Worm (Caenorhabditis elegans) whole organism, dauer: ENCODE data around the gene W07G4.2.

Source experiments
- unc-62 ChIP-seq: sonication (generic microtip); optimal IDR thresholded peaks from 2 replicates; lab custom pipeline; 2017; ENCODE audit warnings: missing biosample characterization, missing genetic modification reagents, missing genetic modification characterization

W07G4.2 gene

DNA sequence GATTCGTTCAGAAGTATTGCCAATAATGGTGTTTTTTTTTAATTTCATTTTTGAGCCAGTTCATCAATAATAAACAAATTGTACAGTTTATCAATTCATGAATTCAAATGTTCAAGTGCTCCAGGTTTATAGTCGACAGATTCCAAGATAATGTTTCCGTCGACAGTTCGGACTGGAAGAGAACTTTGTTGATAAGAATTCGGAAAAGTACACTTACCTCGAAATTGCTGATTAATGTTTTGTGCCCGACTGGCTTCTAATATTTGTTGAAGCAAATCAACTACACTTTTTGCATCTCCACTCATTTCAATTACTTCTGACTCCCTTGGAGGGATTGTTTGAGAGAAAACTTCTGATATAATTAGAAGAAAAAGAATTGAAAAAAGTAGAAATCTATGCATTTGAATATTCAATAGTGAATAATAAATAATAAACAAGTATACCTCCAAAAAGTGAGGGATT, 12.8 kb upstream of the W07G4.2 start, which contains the start of gene W07G4.8:
Gene W07G4.8 (minus strand): TSS at position 412 of the 462 bp plus-strand sequence.
- no peak for TF ChIP-seq unc-62 (GFP tag; lab: Kevin White, UChicago)

DNA sequence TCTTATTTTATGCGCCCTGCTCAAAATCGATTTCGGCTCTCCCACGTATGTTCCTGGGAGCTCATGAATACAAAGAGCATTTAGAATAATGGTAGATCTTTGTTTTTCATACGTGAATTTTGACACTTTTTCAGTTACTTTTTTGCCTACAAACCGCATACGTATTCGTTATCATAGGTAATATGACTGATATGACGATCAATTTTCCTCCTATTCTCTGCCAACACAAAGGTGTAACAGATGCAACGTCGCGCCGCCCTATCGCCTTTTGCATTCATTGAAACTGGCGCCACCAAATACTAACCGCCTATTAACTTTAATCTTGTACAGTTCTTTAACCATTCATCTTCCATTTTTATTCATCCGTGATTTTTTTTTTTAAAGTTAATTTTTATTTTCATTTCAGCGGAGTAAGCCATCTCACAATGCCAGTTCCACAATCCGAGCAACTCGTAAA, 11.2 kb upstream of the W07G4.2 start, which contains the start of gene W07G4.5:
Gene W07G4.5 (plus strand): TSS at position 407 of the 457 bp plus-strand sequence.
- no peak for TF ChIP-seq unc-62 (GFP tag; lab: Kevin White, UChicago)

DNA sequence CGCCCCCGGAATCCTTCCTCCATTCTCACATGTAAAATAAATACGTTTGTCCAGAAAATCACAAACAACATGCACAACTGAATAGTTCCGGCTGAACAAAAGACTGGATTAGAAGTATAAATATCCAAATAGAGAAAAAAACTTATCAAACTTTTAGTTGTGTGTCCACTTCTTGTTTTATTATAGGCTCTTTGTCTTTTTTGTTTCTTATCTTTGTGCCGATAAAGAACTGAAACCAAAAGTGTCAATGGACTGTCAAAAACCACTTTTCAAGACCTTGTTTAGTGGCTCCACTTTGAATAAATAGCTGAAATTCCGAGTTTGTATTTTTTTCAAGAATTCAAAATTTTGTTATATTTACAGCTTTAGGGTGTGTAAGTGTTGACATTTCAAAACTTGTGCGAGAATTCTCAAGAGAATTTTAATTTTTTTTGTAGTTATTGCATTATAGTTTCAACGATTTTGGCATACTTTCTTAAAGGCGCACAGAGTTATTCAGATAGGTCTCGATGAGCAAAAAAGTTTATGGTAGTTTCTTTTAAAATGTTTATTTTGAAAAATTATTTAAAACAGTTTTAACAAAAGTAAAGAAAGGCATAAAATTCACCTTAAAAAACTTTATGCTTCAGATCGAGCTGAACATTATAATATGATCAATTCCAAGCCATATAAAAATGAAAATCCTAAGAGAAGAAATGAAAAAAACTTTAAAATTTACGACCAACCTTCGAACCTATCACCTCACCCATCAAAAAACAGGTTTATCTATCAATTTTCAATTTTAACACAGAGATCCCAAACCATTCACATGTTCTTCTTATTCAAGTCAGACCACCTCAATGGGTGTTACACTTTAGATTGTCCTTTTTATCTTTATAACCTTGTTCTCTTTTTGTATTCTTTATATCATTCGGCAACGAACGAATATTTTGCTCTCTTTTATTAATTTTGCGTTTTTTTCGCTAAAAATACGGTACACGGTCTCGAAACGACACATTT, 10.1 kb upstream of the W07G4.2 start:
- no peak for TF ChIP-seq unc-62 (GFP tag; lab: Kevin White, UChicago)

DNA sequence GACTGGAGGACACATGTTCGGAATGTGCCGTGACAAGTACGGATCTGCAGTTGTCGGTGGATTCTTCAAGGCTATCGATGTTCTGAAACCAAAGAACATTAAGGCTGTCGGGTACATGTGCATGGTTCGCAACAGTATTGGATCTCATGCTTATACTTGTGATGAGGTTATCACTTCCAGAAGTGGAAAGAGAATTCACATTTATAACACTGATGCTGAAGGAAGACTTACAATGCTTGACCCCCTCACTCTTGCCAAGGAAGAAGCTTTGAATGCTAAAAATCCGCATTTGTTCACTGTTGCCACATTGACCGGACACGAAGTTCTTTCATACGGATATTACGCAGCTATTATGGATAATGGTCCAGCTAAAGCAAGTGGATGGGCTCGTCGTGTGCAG, 8.7 kb upstream of the W07G4.2 start:
- TF ChIP-seq unc-62 (GFP tag; lab: Kevin White, UChicago): no peak

DNA sequence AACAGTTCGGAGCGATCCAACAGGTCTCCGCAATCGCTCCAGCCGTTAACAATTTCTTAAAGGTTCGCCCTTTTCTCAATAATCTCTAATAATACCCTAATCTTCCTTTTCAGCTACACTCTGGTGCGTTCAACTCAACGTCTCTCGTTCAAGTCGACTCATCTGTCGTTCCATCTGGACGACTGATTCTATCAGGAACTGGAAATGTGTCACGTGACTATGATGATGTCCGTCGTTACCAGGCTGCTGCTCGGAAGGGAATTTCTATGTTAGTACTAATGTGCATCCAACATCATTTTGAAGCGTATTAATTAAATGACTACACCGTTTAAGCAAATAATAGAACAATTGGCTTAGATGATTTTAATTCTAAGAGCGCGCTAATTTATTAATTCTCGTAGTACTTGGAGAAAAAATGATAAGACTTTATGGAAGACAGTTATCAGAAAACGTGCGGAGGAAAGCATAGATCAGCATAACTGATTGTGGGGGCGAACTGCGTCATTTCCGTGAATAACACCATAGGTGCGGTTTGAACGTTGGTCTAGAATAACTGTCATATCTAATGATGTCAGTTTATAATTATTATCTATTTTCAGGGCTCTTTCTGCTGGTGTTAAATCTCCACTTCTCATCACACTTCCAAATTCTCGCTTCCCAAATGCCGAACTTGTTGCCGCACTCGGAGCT, 7.6 kb upstream of the W07G4.2 start:
- no peak for TF ChIP-seq unc-62 (GFP tag; lab: Kevin White, UChicago)

DNA sequence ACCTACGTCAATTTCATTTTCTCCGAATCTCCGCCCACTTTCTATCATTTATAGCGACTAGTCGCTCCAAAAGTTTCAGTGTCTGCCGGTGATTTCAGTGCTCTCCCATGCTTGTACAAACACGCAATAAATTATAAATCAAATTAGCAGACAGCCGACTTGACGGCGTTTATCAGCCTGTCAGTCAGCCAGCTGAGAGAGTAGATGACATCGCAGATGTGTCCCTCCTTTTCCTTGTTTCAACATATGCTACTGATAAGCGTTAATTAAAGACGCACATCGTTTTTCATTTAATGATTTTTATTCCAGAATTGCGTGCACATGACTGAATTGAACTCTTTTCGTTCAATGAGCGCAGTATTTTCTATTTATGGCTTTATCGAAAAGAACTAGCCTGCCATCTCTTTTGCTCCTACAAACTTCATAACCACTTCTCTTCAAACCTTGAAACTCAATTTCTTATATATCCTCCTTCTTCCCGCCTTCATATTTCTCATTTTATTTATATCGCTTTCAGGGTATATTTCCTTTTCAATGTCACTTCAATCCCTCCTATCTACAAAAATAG, 6.9 kb upstream of the W07G4.2 start, which contains the start of gene lap-2:
Gene lap-2 (plus strand): TSS at position 518 of the 568 bp plus-strand sequence.
- TF ChIP-seq unc-62 (GFP tag; lab: Kevin White, UChicago): no peak

DNA sequence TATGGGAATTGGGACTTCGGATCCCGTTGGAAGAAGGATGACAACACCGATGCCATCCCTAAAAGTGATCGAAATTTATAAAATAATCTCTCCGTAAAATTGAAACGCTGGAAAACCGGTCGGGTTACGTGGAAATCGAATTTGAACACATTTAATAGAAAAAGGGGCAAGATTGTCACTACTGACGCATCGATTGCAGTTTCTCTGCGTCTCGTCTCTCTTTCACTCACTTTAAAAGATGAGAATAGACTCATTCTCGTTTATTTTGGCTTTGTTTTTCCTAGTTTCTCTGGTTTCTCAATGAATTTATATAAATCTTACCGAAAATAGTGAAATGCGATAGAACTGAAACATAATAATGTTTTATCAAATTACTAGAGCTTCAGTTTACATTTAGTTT, 5.3 kb upstream of the W07G4.2 start, which contains the start of gene scyl-1:
Gene scyl-1 (minus strand): TSS at position 56 of the 400 bp plus-strand sequence.
- no peak for TF ChIP-seq unc-62 (GFP tag; lab: Kevin White, UChicago)

DNA sequence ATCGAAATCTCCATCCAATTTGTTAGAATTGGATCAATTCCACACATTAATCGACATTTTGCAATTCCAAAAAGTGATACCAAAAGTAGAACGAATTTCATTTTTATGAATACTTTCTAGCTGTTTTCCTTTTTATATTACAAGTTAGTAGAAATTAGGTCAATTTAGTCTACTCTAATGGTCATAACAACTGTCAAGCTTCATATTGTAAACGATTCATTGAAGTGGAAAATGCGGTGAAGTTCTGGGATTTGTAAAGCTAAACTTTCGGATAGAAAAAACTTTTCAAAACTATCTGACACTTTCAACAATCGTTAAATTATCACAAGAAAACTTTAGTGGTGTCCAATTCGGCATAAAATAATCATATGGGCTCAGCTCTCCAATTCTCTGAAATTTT, 1.8 kb downstream of the W07G4.2 start, which contains the start of gene W07G4.7:
Gene W07G4.7 (minus strand): TSS at position 101 of the 400 bp plus-strand sequence.
- no peak for TF ChIP-seq unc-62 (GFP tag; lab: Kevin White, UChicago)

DNA sequence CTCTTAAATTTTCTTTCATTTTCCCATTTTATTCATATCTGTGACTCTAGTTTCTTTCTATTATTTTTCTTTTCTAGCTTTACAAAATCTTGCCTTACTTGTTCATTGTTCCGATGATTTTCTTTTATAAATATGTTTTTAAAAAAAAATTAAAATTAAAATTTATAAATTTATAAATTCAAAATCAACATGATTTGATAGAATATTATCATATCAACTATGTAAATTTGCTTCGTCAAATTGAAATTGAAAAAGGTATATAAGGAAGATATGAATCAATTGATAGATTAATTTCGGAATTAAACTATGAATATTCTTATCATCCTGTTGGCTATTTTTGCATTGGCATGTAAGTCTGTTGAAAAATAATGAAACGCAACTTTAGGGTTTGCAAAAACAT, 3.1 kb downstream of the W07G4.2 start, which contains the start of gene W07G4.1:
Gene W07G4.1 (plus strand): TSS at position 301 of the 400 bp plus-strand sequence.
- TF ChIP-seq unc-62 (GFP tag; lab: Kevin White, UChicago): no peak

DNA sequence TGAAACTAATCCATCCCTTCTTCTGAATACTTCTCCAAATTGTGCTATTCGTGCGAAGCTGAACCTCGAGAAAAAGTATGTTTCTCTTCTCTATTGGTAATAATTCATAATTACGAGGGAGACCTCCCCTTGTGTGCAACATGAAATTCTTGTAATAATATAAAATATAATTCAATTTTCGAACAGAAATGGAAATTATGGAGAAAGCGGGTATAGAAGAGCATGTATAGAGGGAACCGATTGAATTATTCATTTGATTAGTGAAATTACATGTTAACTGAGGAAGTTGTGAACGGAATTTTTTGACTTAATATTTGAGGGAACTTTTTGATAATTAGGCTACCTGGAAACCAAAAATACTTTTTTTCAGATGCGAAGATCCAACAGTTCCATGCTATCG, 7.5 kb downstream of the W07G4.2 start:
- no peak for TF ChIP-seq unc-62 (GFP tag; lab: Kevin White, UChicago)

DNA sequence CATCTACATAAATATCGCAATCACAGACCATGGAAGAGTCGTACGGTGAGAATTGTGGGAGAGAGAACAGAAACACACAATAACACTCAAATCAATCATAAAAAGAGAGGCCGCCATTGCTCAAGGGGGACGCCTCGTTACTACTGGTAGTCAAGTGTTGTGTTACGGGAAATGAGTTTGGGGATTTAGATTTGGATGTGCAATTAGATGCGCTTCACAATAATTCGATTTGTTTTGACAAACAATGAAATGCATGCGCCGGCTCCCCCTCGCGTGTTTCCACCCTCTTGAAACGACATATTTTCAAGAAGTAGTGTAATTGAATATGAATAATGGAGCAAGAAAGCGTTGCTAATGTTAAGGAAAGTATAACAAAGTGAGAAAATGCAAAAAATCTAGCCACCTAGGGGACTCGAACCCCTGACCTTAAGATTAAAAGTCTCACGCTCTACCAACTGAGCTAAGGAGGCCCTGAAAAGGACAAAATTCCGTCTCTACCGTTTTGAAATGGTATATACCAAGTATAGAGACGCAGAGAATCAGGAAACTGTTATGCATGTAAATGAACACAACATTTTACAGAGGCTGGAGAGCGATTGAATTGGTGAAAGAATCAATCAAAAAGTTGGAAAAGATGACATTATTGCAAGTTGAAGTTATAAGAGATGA, 9.6 kb downstream of the W07G4.2 start:
- no peak for TF ChIP-seq unc-62 (GFP tag; lab: Kevin White, UChicago)

DNA sequence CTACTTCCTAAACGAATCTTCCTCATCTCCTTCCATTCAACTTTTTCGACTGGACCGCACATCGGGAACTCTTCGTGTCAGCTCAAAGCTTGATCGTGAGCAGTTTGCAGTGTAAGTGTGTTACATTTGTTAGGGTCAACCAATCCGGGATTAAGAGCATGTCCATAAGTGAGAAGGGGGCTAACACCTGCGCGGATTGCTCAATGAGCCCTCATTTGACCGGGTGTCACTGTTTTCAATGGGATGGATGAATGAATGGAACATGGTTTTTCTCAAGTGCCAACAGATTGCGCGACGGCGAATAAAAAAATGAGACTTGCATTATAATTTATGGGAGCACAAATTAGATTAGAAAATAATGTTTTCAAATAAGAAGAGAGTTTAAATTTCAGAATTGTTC, 11.1 kb downstream of the W07G4.2 start:
- TF ChIP-seq unc-62 (GFP tag; lab: Kevin White, UChicago): no peak

DNA sequence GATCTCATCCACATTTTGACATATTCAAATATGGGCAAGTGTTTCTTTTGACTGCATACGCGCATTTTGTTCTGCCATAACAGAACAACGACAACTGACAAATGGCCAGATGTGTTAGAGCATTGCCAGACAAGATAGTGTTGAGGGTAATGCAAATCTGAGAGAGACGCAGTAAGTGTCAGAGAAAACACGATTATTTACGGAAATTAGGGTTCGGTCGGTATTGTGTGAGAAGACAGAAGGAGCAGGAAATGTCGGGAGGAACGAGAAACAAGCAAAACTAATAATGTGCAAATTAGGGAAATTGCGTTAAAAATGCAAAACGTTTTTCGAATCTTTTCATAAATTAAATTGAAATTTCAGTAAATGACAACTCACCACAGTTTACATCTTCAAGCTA, 11.9 kb downstream of the W07G4.2 start:
- no peak for TF ChIP-seq unc-62 (GFP tag; lab: Kevin White, UChicago)

DNA sequence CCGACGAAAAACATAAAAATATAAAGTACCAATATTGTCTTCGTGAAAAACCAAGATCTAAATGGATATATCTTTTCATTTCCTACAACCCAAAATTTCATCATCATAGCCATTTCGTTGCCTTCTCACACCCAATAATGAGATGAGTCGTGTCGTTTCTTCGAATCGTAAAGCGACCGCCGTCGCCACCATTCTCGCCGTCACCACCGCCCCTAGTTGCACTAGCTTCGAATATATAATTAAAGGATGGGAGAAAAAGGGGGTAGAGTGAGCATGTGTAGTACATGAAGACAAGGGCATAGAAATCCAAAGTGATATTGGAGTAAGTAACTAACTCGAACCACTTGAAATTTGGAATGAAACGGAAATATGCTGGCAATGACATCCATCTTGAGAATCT, 14.1 kb downstream of the W07G4.2 start:
- no peak for TF ChIP-seq unc-62 (GFP tag; lab: Kevin White, UChicago)

DNA sequence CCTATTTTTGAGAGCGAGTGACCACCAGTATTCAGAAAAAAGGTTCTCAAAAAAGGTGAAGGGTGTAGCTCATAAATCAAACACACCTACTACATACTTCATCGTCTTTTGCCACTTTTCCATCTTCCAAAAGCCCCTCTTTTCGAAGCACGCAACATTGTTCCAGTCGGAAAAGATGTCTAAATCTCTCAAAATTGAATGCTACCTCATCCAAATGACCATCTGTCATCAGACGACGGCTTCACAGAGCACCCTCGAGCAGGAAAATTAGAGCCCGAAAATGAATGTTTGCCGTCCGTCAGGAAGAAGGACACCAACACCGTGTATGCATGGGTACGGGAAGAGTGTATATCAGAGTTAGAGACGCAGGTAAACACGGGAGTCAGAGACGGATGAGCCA, 14.8 kb downstream of the W07G4.2 start:
- TF ChIP-seq unc-62 (GFP tag; lab: Kevin White, UChicago): no peak
